Worm (Caenorhabditis elegans) whole organism, early embryonic: ENCODE data around the gene rps-28.

Experiments
- B0310.2 ChIP-seq: sonication (generic microtip); optimal IDR thresholded peaks from 2 replicates; lab custom pipeline; 2016; ENCODE audit warnings: mild to moderate bottlenecking, missing genetic modification characterization, missing compliant biosample characterization
- F13C5.2 ChIP-seq: sonication (generic microtip); optimal IDR thresholded peaks from 2 replicates; lab custom pipeline; 2017; ENCODE audit warnings: mild to moderate bottlenecking, missing genetic modification characterization, inconsistent platforms, missing compliant biosample characterization
- aly-1 ChIP-seq: sonication (generic microtip); optimal IDR thresholded peaks from 2 replicates; lab custom pipeline; 2016; ENCODE audit warnings: missing genetic modification characterization, missing compliant biosample characterization
- ama-1 ChIP-seq: fragments of 150-350 bp; optimal IDR thresholded peaks from 2 replicates; lab custom pipeline; 2014
- ets-7 ChIP-seq: sonication (generic microtip); optimal IDR thresholded peaks from 2 replicates; lab custom pipeline; 2016; ENCODE audit warnings: missing genotype, missing genetic modification characterization, missing compliant biosample characterization
- flt-1 ChIP-seq: fragments of 200-800 bp; sonication (Bioruptor generic); IDR thresholded peaks from 2 replicates; pipeline ENCODE4 v1.3.6; 2022; ENCODE audit warnings: missing genetic modification characterization, missing compliant biosample characterization
- hmbx-1 ChIP-seq: sonication (generic microtip); optimal IDR thresholded peaks from 2 replicates; lab custom pipeline; 2016; ENCODE audit warnings: mild to moderate bottlenecking, missing genetic modification characterization, missing compliant biosample characterization
- hmg-4 ChIP-seq: fragments of 200-800 bp; sonication (Bioruptor generic); optimal IDR thresholded peaks from 2 replicates; lab custom pipeline; 2018; ENCODE audit warnings: mild to moderate bottlenecking, missing genetic modification characterization, missing compliant biosample characterization
- hnd-1 ChIP-seq: sonication (generic microtip); optimal IDR thresholded peaks from 2 replicates; lab custom pipeline; 2016; ENCODE audit warnings: missing genetic modification characterization, missing compliant biosample characterization
- pes-1 ChIP-seq: fragments of 200-800 bp; sonication (Bioruptor generic); IDR thresholded peaks from 2 replicates; pipeline ENCODE4 v1.3.6; 2022; ENCODE audit warnings: missing genetic modification reagents, missing genetic modification characterization, missing compliant biosample characterization
- scrt-1 ChIP-seq: fragments of 200-800 bp; sonication (Bioruptor generic); IDR thresholded peaks from 2 replicates; pipeline ENCODE4 v1.3.6; 2022; ENCODE audit warnings: missing genetic modification characterization, missing compliant biosample characterization
- sea-1 ChIP-seq: fragments of 200-800 bp; sonication (Bioruptor generic); conservative IDR thresholded peaks from 2 replicates; pipeline ENCODE4 v1.3.6; 2022; ENCODE audit warnings: missing genetic modification characterization, missing compliant biosample characterization
- tbx-11 ChIP-seq: fragments of 200-800 bp; sonication (Bioruptor generic); IDR thresholded peaks from 2 replicates; pipeline ENCODE4 v1.3.6; 2022; ENCODE audit warnings: missing genetic modification characterization, missing compliant biosample characterization

DNA sequence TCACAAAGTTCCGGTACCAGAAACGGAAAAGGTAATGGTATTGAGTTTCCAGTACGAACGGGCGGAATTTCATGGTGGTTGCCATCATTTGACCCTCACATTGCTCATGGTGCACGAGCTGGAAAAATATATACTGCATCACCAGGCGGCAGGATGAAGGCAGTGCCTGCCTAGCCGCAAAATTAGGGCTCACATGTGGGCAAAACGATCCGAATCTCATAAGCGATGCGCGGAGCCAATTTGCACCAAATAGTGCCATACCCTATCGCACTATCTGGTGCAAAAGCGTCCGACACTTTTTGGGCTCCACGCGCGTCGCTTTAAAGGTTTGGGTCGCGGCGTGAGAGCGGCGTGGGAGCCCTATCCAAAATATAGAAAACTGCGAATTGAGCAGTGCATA, 19.7 kb downstream of the rps-28 start:
- TF ChIP-seq ama-1 (lab: Kevin White, UChicago) = no peak
- no peak for TF ChIP-seq flt-1
- TF ChIP-seq ets-7 = no peak
- TF ChIP-seq hmbx-1 (tag; lab: Kevin White, UChicago) = no peak
- no peak for TF ChIP-seq pes-1 (GFP tag; lab: Robert Waterston, UW)
- TF ChIP-seq hmg-4 (GFP tag; lab: Kevin White, UChicago) = no peak
- TF ChIP-seq B0310.2 (tag; lab: Kevin White, UChicago) = no peak
- no peak for TF ChIP-seq scrt-1 (GFP tag; lab: Robert Waterston, UW)
- TF ChIP-seq sea-1 (GFP tag; lab: Robert Waterston, UW) = no peak
- no peak for TF ChIP-seq tbx-11 (GFP tag; lab: Robert Waterston, UW)
- TF ChIP-seq F13C5.2 = no peak
- TF ChIP-seq hnd-1 (tag; lab: Kevin White, UChicago) = no peak
- TF ChIP-seq aly-1 (tag; lab: Kevin White, UChicago) = no peak
